Fruit fly (Drosophila melanogaster) whole organism, prepupa: ENCODE results near the gene ATPsynD.
A peak's percentile ranks its signal among the peaks of the same experiment; 100 is the strongest.

Source experiments
- CG11294 ChIP-seq: fragments of 200-800 bp; sonication (Bioruptor generic); IDR thresholded peaks from 2 replicates; pipeline ENCODE4 v1.3.6; 2022; ENCODE audit warnings: missing biosample characterization, missing genetic modification characterization
- CG11902 ChIP-seq: fragments of 200-800 bp; sonication (Bioruptor generic); optimal IDR thresholded peaks from 3 replicates; lab custom pipeline; 2016; ENCODE audit warnings: missing biosample characterization, missing genetic modification characterization
- CG15336 ChIP-seq: fragments of 200-800 bp; sonication (Bioruptor generic); IDR thresholded peaks from 2 replicates; pipeline ENCODE4 v1.3.6; 2022; ENCODE audit warnings: missing biosample characterization, missing genetic modification characterization
- CG3032 ChIP-seq: fragments of 200-800 bp; optimal IDR thresholded peaks from 2 replicates; lab custom pipeline; 2019; ENCODE audit warnings: missing biosample characterization, mild to moderate bottlenecking, missing genetic modification characterization, moderate library complexity
- CG34406 ChIP-seq: fragments of 200-800 bp; sonication (Bioruptor generic); optimal IDR thresholded peaks from 3 replicates; lab custom pipeline; 2016; ENCODE audit warnings: missing biosample characterization, missing genetic modification characterization
- CG3919 ChIP-seq: fragments of 200-800 bp; sonication (Bioruptor generic); optimal IDR thresholded peaks from 3 replicates; lab custom pipeline; 2016; ENCODE audit warnings: missing biosample characterization, missing genetic modification characterization
- CG4318 ChIP-seq: fragments of 200-800 bp; sonication (Bioruptor generic); optimal IDR thresholded peaks from 3 replicates; lab custom pipeline; 2017; ENCODE audit warnings: missing biosample characterization, mild to moderate bottlenecking, missing genetic modification characterization
- CG6163 ChIP-seq: fragments of 200-800 bp; sonication (Bioruptor generic); IDR thresholded peaks from 3 replicates; pipeline ENCODE4 v1.3.6; 2022; ENCODE audit warnings: missing biosample characterization, missing genetic modification characterization
- CG6808 ChIP-seq: fragments of 200-800 bp; sonication (Bioruptor generic); optimal IDR thresholded peaks from 3 replicates; lab custom pipeline; 2017; ENCODE audit warnings: missing biosample characterization, missing genetic modification characterization, mild to moderate bottlenecking, moderate library complexity, missing genetic modification reagents
- CG6854 ChIP-seq: fragments of 200-800 bp; sonication (Bioruptor generic); optimal IDR thresholded peaks from 2 replicates; lab custom pipeline; 2017; ENCODE audit warnings: missing biosample characterization, mild to moderate bottlenecking, missing genetic modification characterization
- CG7368 ChIP-seq: fragments of 200-800 bp; sonication (Bioruptor generic); optimal IDR thresholded peaks from 3 replicates; lab custom pipeline; 2016; ENCODE audit warnings: missing biosample characterization, missing genetic modification characterization
- Eip75B ChIP-seq: fragments of 200-800 bp; sonication (Bioruptor generic); optimal IDR thresholded peaks from 3 replicates; lab custom pipeline; 2016; ENCODE audit warnings: missing biosample characterization, missing genetic modification characterization
- Eip78C ChIP-seq: fragments of 200-800 bp; sonication (Bioruptor generic); peaks from one replicate; lab custom pipeline; 2016; ENCODE audit warnings: missing biosample characterization, missing genetic modification characterization
- Eip93F ChIP-seq: fragments of 200-800 bp; sonication (Bioruptor generic); optimal IDR thresholded peaks from 2 replicates; lab custom pipeline; 2016; ENCODE audit warnings: missing biosample characterization, mild to moderate bottlenecking, missing genetic modification characterization
- Ets21C ChIP-seq: fragments of 200-800 bp; sonication (Bioruptor generic); optimal IDR thresholded peaks from 3 replicates; lab custom pipeline; 2016; ENCODE audit warnings: missing biosample characterization, missing genetic modification characterization
- Gug ChIP-seq: fragments of 200-800 bp; sonication (Bioruptor generic); IDR thresholded peaks from 2 replicates; pipeline ENCODE4 v1.3.6; 2022; ENCODE audit warnings: missing biosample characterization, missing genetic modification characterization
- Met ChIP-seq: fragments of 200-800 bp; sonication (Bioruptor generic); optimal IDR thresholded peaks from 3 replicates; lab custom pipeline; 2016; ENCODE audit warnings: missing biosample characterization, missing genetic modification characterization
- Sox102F ChIP-seq: fragments of 200-800 bp; sonication (Bioruptor generic); optimal IDR thresholded peaks from 2 replicates; lab custom pipeline; 2016; ENCODE audit warnings: missing biosample characterization, mild to moderate bottlenecking, missing genetic modification characterization
- Sox14 ChIP-seq: fragments of 200-800 bp; sonication (Bioruptor generic); optimal IDR thresholded peaks from 3 replicates; lab custom pipeline; 2016; ENCODE audit warnings: missing biosample characterization, missing genetic modification characterization
- Sox15 ChIP-seq: fragments of 200-800 bp; sonication (Bioruptor generic); optimal IDR thresholded peaks from 3 replicates; lab custom pipeline; 2016; ENCODE audit warnings: missing biosample characterization, missing genetic modification characterization
- achi ChIP-seq: fragments of 200-800 bp; sonication (Bioruptor generic); optimal IDR thresholded peaks from 3 replicates; lab custom pipeline; 2016; ENCODE audit warnings: missing biosample characterization, missing genetic modification characterization
- acj6 ChIP-seq: fragments of 200-800 bp; sonication (Bioruptor generic); optimal IDR thresholded peaks from 3 replicates; lab custom pipeline; 2016; ENCODE audit warnings: missing biosample characterization, missing genetic modification characterization
- dac ChIP-seq: fragments of 200-800 bp; sonication (Bioruptor generic); optimal IDR thresholded peaks from 2 replicates; lab custom pipeline; 2017; ENCODE audit warnings: missing biosample characterization, mild to moderate bottlenecking, missing genetic modification characterization
- dsx ChIP-seq: fragments of 200-800 bp; optimal IDR thresholded peaks from 3 replicates; lab custom pipeline; 2019; ENCODE audit warnings: missing biosample characterization, mild to moderate bottlenecking, missing genetic modification characterization, moderate library complexity; ENCODE audit not compliant: poor library complexity, severe bottlenecking
- eg ChIP-seq: fragments of 200-800 bp; sonication (Bioruptor generic); IDR thresholded peaks from 3 replicates; pipeline ENCODE4 v1.3.6; 2022; ENCODE audit warnings: missing biosample characterization, missing genetic modification characterization
- net ChIP-seq: fragments of 200-800 bp; sonication (Bioruptor generic); optimal IDR thresholded peaks from 3 replicates; lab custom pipeline; 2016; ENCODE audit warnings: missing biosample characterization, missing genetic modification characterization
- pdm3 ChIP-seq: fragments of 200-800 bp; sonication (Bioruptor generic); optimal IDR thresholded peaks from 3 replicates; lab custom pipeline; 2016; ENCODE audit warnings: missing biosample characterization, missing genetic modification characterization
- salr ChIP-seq, 2 experiments: fragments of 200-800 bp; sonication (Bioruptor generic); optimal IDR thresholded peaks; 3 replicates each; lab custom pipeline; 2016 to 2018; ENCODE audit warnings: missing biosample characterization in 2 of 2, missing genetic modification characterization in 2 of 2, mild to moderate bottlenecking in 1 of 2
- ss ChIP-seq, 2 experiments: fragments of 200-800 bp; sonication (Bioruptor generic); optimal IDR thresholded peaks; 2 replicates in 1 of 2; 3 replicates in 1 of 2; lab custom pipeline; 2017 to 2018; ENCODE audit warnings: mild to moderate bottlenecking in 2 of 2, missing biosample characterization in 2 of 2, missing genetic modification characterization in 2 of 2, moderate library complexity in 1 of 2
- svp ChIP-seq: fragments of 200-800 bp; sonication (Bioruptor generic); peaks from one replicate; lab custom pipeline; 2016; ENCODE audit warnings: missing biosample characterization, missing genetic modification characterization
- topi ChIP-seq: fragments of 200-800 bp; sonication (Bioruptor generic); optimal IDR thresholded peaks from 3 replicates; lab custom pipeline; 2016; ENCODE audit warnings: missing biosample characterization, missing genetic modification characterization
- vri ChIP-seq: fragments of 200-800 bp; sonication (Bioruptor generic); optimal IDR thresholded peaks from 3 replicates; lab custom pipeline; 2016; ENCODE audit warnings: missing biosample characterization, mild to moderate bottlenecking, missing genetic modification characterization

Gene ATPsynD

DNA sequence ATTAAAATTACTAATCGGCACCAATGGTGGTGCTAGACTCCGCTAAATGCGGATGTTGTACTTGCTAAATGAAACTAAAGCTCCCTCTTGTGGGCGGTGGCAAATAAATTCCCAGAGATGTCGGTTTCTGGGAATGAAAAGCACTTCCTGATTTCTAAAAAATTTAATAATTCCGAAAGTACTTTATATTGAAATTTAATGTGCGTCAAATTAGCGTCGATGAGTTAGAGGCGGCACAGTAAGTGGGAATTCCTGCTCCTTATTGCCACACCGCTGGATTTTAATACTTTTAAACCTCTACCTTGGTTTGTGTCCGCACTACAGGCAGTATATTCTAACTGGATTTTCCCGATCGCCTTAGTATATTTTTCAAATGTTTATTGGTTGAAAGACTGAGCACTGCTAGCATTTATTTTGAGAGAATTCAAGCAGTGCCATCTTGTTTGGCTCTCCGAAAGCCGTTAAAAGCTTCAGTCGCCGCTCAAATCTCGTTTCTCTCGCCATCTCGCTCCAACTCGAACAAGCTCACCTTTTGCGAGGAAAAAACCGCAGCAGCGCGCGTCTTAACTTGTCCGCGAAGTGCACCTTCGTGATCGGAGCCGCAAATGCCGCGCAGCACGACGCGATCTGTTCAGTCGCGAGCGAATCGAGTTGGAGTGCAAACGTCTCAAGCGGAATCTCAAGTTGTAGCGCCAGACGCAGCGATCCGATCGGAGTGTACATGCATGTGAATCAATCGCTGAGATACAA is 1.7 kb downstream of the ATPsynD start, which contains the start of gene CG6040 (continued):
- TF ChIP-seq eg (GFP tag; lab: Robert Waterston, UW) (peak; percentile 62; the same call in 2 of the 3 replicates), CG6808 (GFP tag; lab: Kevin White, UChicago) (peak; percentile 1), Sox102F (GFP tag; lab: Kevin White, UChicago) (no peak), Ets21C (GFP tag; lab: Kevin White, UChicago) (peak; percentile 12), achi (peak; percentile 14), CG15336 (GFP tag; lab: Robert Waterston, UW) (peak; percentile 66; the same call in 1 of the 2 replicates), CG11294 (GFP tag; lab: Robert Waterston, UW) (no peak), salr (GFP tag; optimal IDR thresholded peaks at IDR 0.05; lab: Kevin White, UChicago) (no peak), CG4318 (GFP tag; lab: Kevin White, UChicago) (no peak), dsx (GFP tag; lab: Kevin White, UChicago) (peak; percentile 93), CG7368 (GFP tag; lab: Kevin White, UChicago) (peak; percentile 30), CG3032 (tag; lab: Kevin White, UChicago) (no peak), CG3919 (peak; percentile 38), Sox15 (GFP tag; lab: Kevin White, UChicago) (no peak), Eip75B (GFP tag; lab: Kevin White, UChicago) (no peak), pdm3 (GFP tag; lab: Kevin White, UChicago) (peak; percentile 1), topi (GFP tag; lab: Kevin White, UChicago) (peak; percentile 13), Eip93F (no peak), CG11902 (GFP tag; lab: Kevin White, UChicago) (no peak), dac (GFP tag; lab: Kevin White, UChicago) (no peak), vri (GFP tag; lab: Kevin White, UChicago) (peak; percentile 5), net (GFP tag; lab: Kevin White, UChicago) (peak; percentile 59), Sox14 (GFP tag; lab: Kevin White, UChicago) (peak; percentile 41), Gug (GFP tag; lab: Robert Waterston, UW) (no peak), Met (peak; percentile 30)
- TF ChIP-seq, all 60 proteins: peak for 31

DNA sequence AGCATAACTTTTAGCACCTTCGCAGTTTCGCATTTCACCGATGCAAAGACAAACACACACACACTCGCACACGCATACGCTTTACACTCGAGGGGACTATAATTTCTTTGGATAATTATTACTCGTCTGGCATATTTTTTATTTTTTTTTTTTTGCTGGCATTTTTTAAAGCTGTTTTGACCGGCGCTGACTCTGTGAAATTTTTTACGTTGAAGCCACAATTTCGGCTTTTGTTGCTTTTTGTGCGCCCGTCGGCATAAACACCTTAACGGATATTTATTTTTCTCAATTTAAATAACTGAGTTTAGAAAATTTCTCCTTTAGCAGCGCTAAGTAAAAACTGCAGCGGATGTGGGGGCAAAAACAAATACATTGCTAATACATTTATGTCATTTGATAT is 3.5 kb downstream of the ATPsynD start:
- TF ChIP-seq CG15336 (GFP tag; lab: Robert Waterston, UW) (peak; percentile 28; the same call in 1 of the 2 replicates), ss (GFP tag; optimal IDR thresholded peaks at IDR 0.05; lab: Kevin White, UChicago) (no peak), eg (GFP tag; lab: Robert Waterston, UW) (0 out of 3 replicates have a peak, but pooled peaks have one; percentile 35), acj6 (GFP tag; lab: Kevin White, UChicago) (no peak)

- TF ChIP-seq CG6163 (GFP tag; lab: Robert Waterston, UW) = peak; percentile 44; the same call in 1 of the 3 replicates
- peak; percentile 51 for TF ChIP-seq vri (GFP tag; lab: Kevin White, UChicago)
- no peak for TF ChIP-seq CG34406 (GFP tag; lab: Kevin White, UChicago)
- peak; percentile 99 for TF ChIP-seq svp (GFP tag; lab: Kevin White, UChicago)
- TF ChIP-seq Eip78C (GFP tag; lab: Kevin White, UChicago) = peak; percentile 24
- TF ChIP-seq Eip75B (GFP tag; lab: Kevin White, UChicago) = peak; percentile 18
- TF ChIP-seq Gug (GFP tag; lab: Robert Waterston, UW) = no peak
- TF ChIP-seq CG6854 (GFP tag; lab: Kevin White, UChicago) = no peak
Observed at dm6 chr3R:19100098-19100497, 5.3 kb downstream of the ATPsynD start.

- TF ChIP-seq svp (GFP tag; lab: Kevin White, UChicago) (peak; percentile 80), Eip78C (GFP tag; lab: Kevin White, UChicago) (no peak)
Observed at dm6 chr3R:19101267-19101840, 6.6 kb downstream of the ATPsynD start.
